Fruit fly (Drosophila melanogaster): ENCODE data around the gene Nep2.

The Nep2 gene

dm6 chr3R:4690508-4690907 is 41.2 kb downstream of the Nep2 start, which contains the start of gene CG33927:
Gene CG33927, minus strand, starts transcription at chr3R:4690608.
- TF ChIP-seq CG12605 (GFP tag; IDR thresholded peaks at IDR 0.05), result no peak
- TF ChIP-seq Pif1A (GFP tag; optimal IDR thresholded peaks at IDR 0.05), result no peak
- TF ChIP-seq CG9948 (tag; optimal IDR thresholded peaks at IDR 0.05), result no peak
- TF ChIP-seq Ets98B (GFP tag; IDR thresholded peaks at IDR 0.05), result no peak
- no peak for TF ChIP-seq fd96Ca (GFP tag; IDR thresholded peaks at IDR 0.05)
- TF ChIP-seq CG13204 (GFP tag; optimal IDR thresholded peaks at IDR 0.05), result no peak
- TF ChIP-seq CG8159 (tag; optimal IDR thresholded peaks at IDR 0.05), result no peak
- TF ChIP-seq rn (GFP tag; IDR thresholded peaks at IDR 0.05), result no peak
- TF ChIP-seq D1 (tag; optimal IDR thresholded peaks at IDR 0.05), result no peak
- no peak for TF ChIP-seq CG17806 (tag; optimal IDR thresholded peaks at IDR 0.05)
- TF ChIP-seq CG4496 (GFP tag; IDR thresholded peaks at IDR 0.05), result no peak
- no peak for TF ChIP-seq Snoo (tag; optimal IDR thresholded peaks at IDR 0.05)
- TF ChIP-seq gl (tag; optimal IDR thresholded peaks at IDR 0.05), result no peak
- no peak for TF ChIP-seq CG10348 (GFP tag; IDR thresholded peaks at IDR 0.05)
- no peak for TF ChIP-seq CG34367 (tag; optimal IDR thresholded peaks at IDR 0.05)

dm6 chr3R:4687207-4687606 is 44.5 kb downstream of the Nep2 start:
- peak; percentile 80 for TF ChIP-seq CG8301 (tag; optimal IDR thresholded peaks at IDR 0.05)
- TF ChIP-seq EcR (GFP tag; optimal IDR thresholded peaks at IDR 0.05), result no peak
- no peak; the same call in 2 of the 3 replicates for TF ChIP-seq fd96Ca (GFP tag; IDR thresholded peaks at IDR 0.05)
- TF ChIP-seq CG10348 (GFP tag; IDR thresholded peaks at IDR 0.05), result no peak
- no peak for TF ChIP-seq CG13204 (GFP tag; optimal IDR thresholded peaks at IDR 0.05)
- TF ChIP-seq CG14655 (GFP tag; optimal IDR thresholded peaks at IDR 0.05), result peak; percentile 85
- TF ChIP-seq Ets98B (GFP tag; IDR thresholded peaks at IDR 0.05), result peak; percentile 17; the same call in 1 of the 2 replicates
- peak; percentile 63 for TF ChIP-seq CG9948 (tag; optimal IDR thresholded peaks at IDR 0.05)
- TF ChIP-seq CG15710 (tag; optimal IDR thresholded peaks at IDR 0.05), result peak; percentile 35
- peak; percentile 58 for TF ChIP-seq CG32121 (GFP tag; IDR thresholded peaks at IDR 0.05)
- peak; percentile 55 for TF ChIP-seq Pif1B (GFP tag; optimal IDR thresholded peaks at IDR 0.05)
- peak; percentile 53 for TF ChIP-seq CG17806 (tag; optimal IDR thresholded peaks at IDR 0.05)
- TF ChIP-seq CG8159 (tag; optimal IDR thresholded peaks at IDR 0.05), result peak; percentile 39
- no peak for TF ChIP-seq D1 (tag; optimal IDR thresholded peaks at IDR 0.05)
- TF ChIP-seq CG4496 (GFP tag; IDR thresholded peaks at IDR 0.05), result peak; percentile 80
- peak; percentile 56; the same call in 1 of the 2 replicates for TF ChIP-seq CG12605 (GFP tag; IDR thresholded peaks at IDR 0.05)
- peak; percentile 56 for TF ChIP-seq Pif1A (GFP tag; optimal IDR thresholded peaks at IDR 0.05)
- TF ChIP-seq Snoo (tag; optimal IDR thresholded peaks at IDR 0.05), result no peak
- TF ChIP-seq rn (GFP tag; IDR thresholded peaks at IDR 0.05), result no peak
- TF ChIP-seq CG34367 (tag; optimal IDR thresholded peaks at IDR 0.05), result peak; percentile 44
- no peak for TF ChIP-seq gl (tag; optimal IDR thresholded peaks at IDR 0.05)

- TF ChIP-seq EcR (GFP tag; optimal IDR thresholded peaks at IDR 0.05) (no peak), CG13204 (GFP tag; optimal IDR thresholded peaks at IDR 0.05) (no peak), CG34367 (tag; optimal IDR thresholded peaks at IDR 0.05) (no peak), fd96Ca (GFP tag; IDR thresholded peaks at IDR 0.05) (no peak), CG8159 (tag; optimal IDR thresholded peaks at IDR 0.05) (no peak), CG17806 (tag; optimal IDR thresholded peaks at IDR 0.05) (no peak), gl (tag; optimal IDR thresholded peaks at IDR 0.05) (no peak), Snoo (tag; optimal IDR thresholded peaks at IDR 0.05) (no peak), CG9948 (tag; optimal IDR thresholded peaks at IDR 0.05) (no peak), CG4496 (GFP tag; IDR thresholded peaks at IDR 0.05) (no peak), CG32121 (GFP tag; IDR thresholded peaks at IDR 0.05) (no peak)
Observed at dm6 chr3R:4678362-4678761, 53.3 kb downstream of the Nep2 start.

- TF ChIP-seq D1 (tag; optimal IDR thresholded peaks at IDR 0.05) (no peak), EcR (GFP tag; optimal IDR thresholded peaks at IDR 0.05) (peak; percentile 72), rn (GFP tag; IDR thresholded peaks at IDR 0.05) (no peak)
Observed at dm6 chr3R:4676981-4677665, 54.6 kb downstream of the Nep2 start.

Measured in whole organism, pupa.